Worm (Caenorhabditis elegans) whole organism, late embryonic: ENCODE measurements around the gene sft-1.

Source experiments
- C08G9.2 ChIP-seq: sonication (generic microtip); optimal IDR thresholded peaks from 2 replicates; lab custom pipeline; 2016; ENCODE audit warnings: mild to moderate bottlenecking, missing genetic modification characterization, moderate library complexity, missing compliant biosample characterization
- K02D7.2 ChIP-seq: sonication (generic microtip); optimal IDR thresholded peaks from 2 replicates; lab custom pipeline; 2017; ENCODE audit warnings: mild to moderate bottlenecking, missing genetic modification characterization, missing compliant biosample characterization
- ahr-1 ChIP-seq: sonication (generic microtip); optimal IDR thresholded peaks from 2 replicates; lab custom pipeline; 2016; ENCODE audit warnings: missing genetic modification characterization, missing compliant biosample characterization
- ceh-14 ChIP-seq: sonication (generic microtip); optimal IDR thresholded peaks from 2 replicates; lab custom pipeline; 2016; ENCODE audit warnings: missing genotype, missing genetic modification characterization, missing compliant biosample characterization
- ceh-18 ChIP-seq: sonication (generic microtip); optimal IDR thresholded peaks from 2 replicates; lab custom pipeline; 2016; ENCODE audit warnings: missing genetic modification characterization, missing compliant biosample characterization
- ceh-2 ChIP-seq: sonication (generic microtip); optimal IDR thresholded peaks from 2 replicates; lab custom pipeline; 2016; ENCODE audit warnings: missing genotype, missing genetic modification characterization, missing compliant biosample characterization
- ceh-22 ChIP-seq: sonication (generic microtip); optimal IDR thresholded peaks from 2 replicates; lab custom pipeline; 2017; ENCODE audit warnings: missing biosample characterization, missing genetic modification characterization
- ceh-31 ChIP-seq: sonication (generic microtip); optimal IDR thresholded peaks from 2 replicates; lab custom pipeline; 2016; ENCODE audit warnings: missing genetic modification characterization, missing compliant biosample characterization
- ceh-45 ChIP-seq: fragments of 200-800 bp; sonication (Bioruptor generic); IDR thresholded peaks from 2 replicates; pipeline ENCODE4 v1.3.6; 2022; ENCODE audit warnings: missing genetic modification reagents, missing genetic modification characterization, missing compliant biosample characterization
- ceh-48 ChIP-seq: sonication (generic microtip); optimal IDR thresholded peaks from 2 replicates; lab custom pipeline; 2016; ENCODE audit warnings: missing genetic modification characterization, inconsistent platforms, missing compliant biosample characterization
- ceh-6 ChIP-seq: fragments of 200-800 bp; sonication (Bioruptor generic); optimal IDR thresholded peaks from 2 replicates; lab custom pipeline; 2018; ENCODE audit warnings: mild to moderate bottlenecking, missing genetic modification characterization, missing compliant biosample characterization
- ceh-9 ChIP-seq: sonication (generic microtip); optimal IDR thresholded peaks from 2 replicates; lab custom pipeline; 2016; ENCODE audit warnings: mild to moderate bottlenecking, missing genetic modification characterization, inconsistent platforms, missing compliant biosample characterization
- dmd-4 ChIP-seq: sonication (generic microtip); optimal IDR thresholded peaks from 2 replicates; lab custom pipeline; 2016; ENCODE audit warnings: borderline replicate concordance, missing genetic modification characterization, missing compliant biosample characterization
- elt-4 ChIP-seq: sonication (generic microtip); optimal IDR thresholded peaks from 2 replicates; lab custom pipeline; 2016; ENCODE audit warnings: missing genetic modification characterization, missing compliant biosample characterization
- ets-4 ChIP-seq: sonication (generic microtip); optimal IDR thresholded peaks from 2 replicates; lab custom pipeline; 2016; ENCODE audit warnings: missing genetic modification characterization, missing compliant biosample characterization
- eyg-1 ChIP-seq: sonication (generic microtip); optimal IDR thresholded peaks from 2 replicates; lab custom pipeline; 2016; ENCODE audit warnings: missing genotype, missing genetic modification characterization, missing compliant biosample characterization
- fkh-10 ChIP-seq: fragments of 150-350 bp; optimal IDR thresholded peaks from 2 replicates; lab custom pipeline; 2014; ENCODE audit warnings: missing biosample characterization, missing genetic modification reagents, missing genetic modification characterization
- fkh-6 ChIP-seq: sonication (generic microtip); optimal IDR thresholded peaks from 2 replicates; lab custom pipeline; 2016; ENCODE audit warnings: missing genetic modification characterization, missing compliant biosample characterization
- gmeb-2 ChIP-seq: sonication (generic microtip); optimal IDR thresholded peaks from 2 replicates; lab custom pipeline; 2016; ENCODE audit warnings: missing genetic modification characterization, inconsistent platforms, missing compliant biosample characterization
- hlh-15 ChIP-seq: sonication (generic microtip); optimal IDR thresholded peaks from 2 replicates; lab custom pipeline; 2016; ENCODE audit warnings: missing genetic modification characterization, missing compliant biosample characterization
- lim-6 ChIP-seq: sonication (generic microtip); optimal IDR thresholded peaks from 2 replicates; lab custom pipeline; 2016; ENCODE audit warnings: missing genetic modification characterization, missing compliant biosample characterization
- lin-11 ChIP-seq: fragments of 200-800 bp; sonication (Bioruptor generic); optimal IDR thresholded peaks from 2 replicates; lab custom pipeline; 2018; ENCODE audit warnings: mild to moderate bottlenecking, missing genetic modification characterization, missing compliant biosample characterization
- madf-2 ChIP-seq: sonication (generic microtip); optimal IDR thresholded peaks from 2 replicates; lab custom pipeline; 2017; ENCODE audit warnings: missing genetic modification characterization, missing compliant biosample characterization
- nhr-11 ChIP-seq: fragments of 150-350 bp; optimal IDR thresholded peaks from 2 replicates; lab custom pipeline; 2014; ENCODE audit warnings: missing biosample characterization, missing genetic modification characterization
- npax-4 ChIP-seq: sonication (generic microtip); optimal IDR thresholded peaks from 2 replicates; lab custom pipeline; 2016; ENCODE audit warnings: missing genetic modification characterization, missing compliant biosample characterization
- pag-3 ChIP-seq: sonication (generic microtip); optimal IDR thresholded peaks from 2 replicates; lab custom pipeline; 2016; ENCODE audit warnings: missing compliant biosample characterization, missing genetic modification characterization, borderline replicate concordance
- pax-1 ChIP-seq: fragments of 150-350 bp; optimal IDR thresholded peaks from 2 replicates; lab custom pipeline; 2014; ENCODE audit warnings: missing biosample characterization, missing genetic modification characterization
- pros-1 ChIP-seq: fragments of 150-350 bp; optimal IDR thresholded peaks from 2 replicates; lab custom pipeline; 2014; ENCODE audit warnings: missing biosample characterization, missing genetic modification reagents, missing genetic modification characterization
- rnt-1 ChIP-seq: sonication (generic microtip); optimal IDR thresholded peaks from 2 replicates; lab custom pipeline; 2016; ENCODE audit warnings: missing genetic modification characterization, missing compliant biosample characterization
- sdc-2 ChIP-seq: sonication (generic microtip); optimal IDR thresholded peaks from 2 replicates; lab custom pipeline; 2016; ENCODE audit warnings: missing genotype, missing genetic modification characterization, missing compliant biosample characterization
- sox-2 ChIP-seq: fragments of 200-800 bp; sonication (Bioruptor generic); IDR thresholded peaks from 2 replicates; pipeline ENCODE4 v1.3.6; 2022; ENCODE audit warnings: missing genetic modification reagents, missing genetic modification characterization, missing compliant biosample characterization
- tbx-2 ChIP-seq: sonication (generic microtip); optimal IDR thresholded peaks from 2 replicates; lab custom pipeline; 2016; ENCODE audit warnings: missing genetic modification characterization, missing compliant biosample characterization
- tbx-7 ChIP-seq: sonication (generic microtip); optimal IDR thresholded peaks from 2 replicates; lab custom pipeline; 2016; ENCODE audit warnings: missing genotype, missing genetic modification characterization, missing compliant biosample characterization
- ttx-3 ChIP-seq: sonication (generic microtip); optimal IDR thresholded peaks from 2 replicates; lab custom pipeline; 2016; ENCODE audit warnings: missing genetic modification reagents, missing genetic modification characterization, missing compliant biosample characterization
- unc-3 ChIP-seq, 2 experiments: fragments of 200-800 bp in 1 of 2; sonication (Bioruptor generic) in 1 of 2; sonication (generic microtip) in 1 of 2; conservative IDR thresholded peaks in 1 of 2; optimal IDR thresholded peaks in 1 of 2; 2 replicates each; pipeline versions ENCODE4 v1.3.6 to Lab custom; 2016 to 2022; ENCODE audit warnings: missing compliant biosample characterization in 2 of 2, missing genetic modification characterization in 2 of 2, missing genetic modification reagents in 1 of 2
- unc-42 ChIP-seq: sonication (generic microtip); optimal IDR thresholded peaks from 2 replicates; lab custom pipeline; 2016; ENCODE audit warnings: missing genotype, missing genetic modification characterization, missing compliant biosample characterization
- unc-55 ChIP-seq: sonication (generic microtip); optimal IDR thresholded peaks from 2 replicates; lab custom pipeline; 2017; ENCODE audit warnings: missing biosample characterization, missing genetic modification reagents, missing genetic modification characterization
- unc-86 ChIP-seq: sonication (generic microtip); optimal IDR thresholded peaks from 2 replicates; lab custom pipeline; 2016; ENCODE audit warnings: missing genetic modification characterization, missing compliant biosample characterization
- zip-5 ChIP-seq: sonication (generic microtip); optimal IDR thresholded peaks from 2 replicates; lab custom pipeline; 2016; ENCODE audit warnings: missing genetic modification characterization, missing compliant biosample characterization

Gene sft-1

ce11 chrIII:3063084-3063483 lies 23.4 kb upstream of the sft-1 start:
- TF ChIP-seq sdc-2 (tag; lab: Kevin White, UChicago), result no peak
- TF ChIP-seq pros-1 (tag; lab: Kevin White, UChicago), result no peak
- TF ChIP-seq lin-11, result no peak
- TF ChIP-seq madf-2 (tag; lab: Kevin White, UChicago), result no peak
- TF ChIP-seq gmeb-2 (tag; lab: Kevin White, UChicago), result no peak
- no peak for TF ChIP-seq ttx-3 (tag; lab: Kevin White, UChicago)
- no peak for TF ChIP-seq ceh-6 (GFP tag; lab: Kevin White, UChicago)
- TF ChIP-seq fkh-10 (GFP tag; lab: Kevin White, UChicago), result no peak
- no peak for TF ChIP-seq hlh-15 (tag; lab: Kevin White, UChicago)

- TF ChIP-seq unc-55 (GFP tag; lab: Kevin White, UChicago) (no peak), K02D7.2 (no peak), dmd-4 (tag; lab: Kevin White, UChicago) (no peak)
These were observed 22.9 kb upstream of the sft-1 start for ce11 chrIII:3063565-3063964.

ce11 chrIII:3063999-3064398 lies 22.5 kb upstream of the sft-1 start, which contains the start of gene H06I04.6:
TSS of gene H06I04.6 (minus strand) at chrIII:3064343.
- TF ChIP-seq ceh-45 (GFP tag; lab: Robert Waterston, UW), result no peak
- no peak for TF ChIP-seq C08G9.2 (tag; lab: Kevin White, UChicago)
- TF ChIP-seq madf-2 (tag; lab: Kevin White, UChicago), result no peak
- no peak for TF ChIP-seq ceh-14
- no peak for TF ChIP-seq unc-3 (GFP tag; conservative IDR thresholded peaks at IDR 0.05; lab: Robert Waterston, UW)
- no peak for TF ChIP-seq unc-3 (tag; optimal IDR thresholded peaks at IDR 0.05; lab: Kevin White, UChicago)
- TF ChIP-seq zip-5 (tag; lab: Kevin White, UChicago), result no peak
- TF ChIP-seq unc-42 (tag; lab: Kevin White, UChicago), result no peak
- TF ChIP-seq elt-4 (tag; lab: Kevin White, UChicago), result no peak
- TF ChIP-seq npax-4 (tag; lab: Kevin White, UChicago), result no peak
- TF ChIP-seq sox-2 (GFP tag; lab: Robert Waterston, UW), result no peak
- no peak for TF ChIP-seq unc-86 (tag; lab: Kevin White, UChicago)
- TF ChIP-seq ceh-31 (tag; lab: Kevin White, UChicago), result no peak
- no peak for TF ChIP-seq ets-4 (tag; lab: Kevin White, UChicago)
- no peak for TF ChIP-seq unc-55 (GFP tag; lab: Kevin White, UChicago)
- TF ChIP-seq rnt-1 (tag; lab: Kevin White, UChicago), result no peak
- TF ChIP-seq eyg-1 (tag; lab: Kevin White, UChicago), result no peak

ce11 chrIII:3064566-3064965 lies 21.9 kb upstream of the sft-1 start:
- TF ChIP-seq C08G9.2 (tag; lab: Kevin White, UChicago), result no peak
- no peak for TF ChIP-seq pax-1 (tag; lab: Kevin White, UChicago)
- TF ChIP-seq ceh-2 (tag; lab: Kevin White, UChicago), result no peak
- TF ChIP-seq tbx-7, result no peak
- no peak for TF ChIP-seq lim-6
- no peak for TF ChIP-seq ceh-14
- TF ChIP-seq ceh-22 (tag; lab: Kevin White, UChicago), result no peak
- TF ChIP-seq ceh-6 (GFP tag; lab: Kevin White, UChicago), result no peak
- TF ChIP-seq ets-4 (tag; lab: Kevin White, UChicago), result no peak
- no peak for TF ChIP-seq ahr-1 (tag; lab: Kevin White, UChicago)
- no peak for TF ChIP-seq ceh-18
- TF ChIP-seq tbx-2 (tag; lab: Kevin White, UChicago), result no peak
- TF ChIP-seq K02D7.2, result no peak
- no peak for TF ChIP-seq nhr-11 (tag; lab: Kevin White, UChicago)
- no peak for TF ChIP-seq fkh-6 (tag; lab: Kevin White, UChicago)
- TF ChIP-seq ceh-9 (tag; lab: Kevin White, UChicago), result no peak
- TF ChIP-seq ceh-48, result no peak
- no peak for TF ChIP-seq pag-3 (tag; lab: Kevin White, UChicago)
